Worm (Caenorhabditis elegans) whole organism, early embryonic: Measurements from ENCODE around the gene klf-2.

Experiments used
- B0310.2 ChIP-seq: sonication (generic microtip); optimal IDR thresholded peaks from 2 replicates; lab custom pipeline; 2016; ENCODE audit warnings: mild to moderate bottlenecking, missing genetic modification characterization, missing compliant biosample characterization
- ama-1 ChIP-seq: fragments of 150-350 bp; optimal IDR thresholded peaks from 2 replicates; lab custom pipeline; 2014
- ceh-36 ChIP-seq: sonication (generic microtip); optimal IDR thresholded peaks from 2 replicates; lab custom pipeline; 2016; ENCODE audit warnings: missing genetic modification characterization, inconsistent platforms, missing compliant biosample characterization
- flt-1 ChIP-seq: fragments of 200-800 bp; sonication (Bioruptor generic); IDR thresholded peaks from 2 replicates; pipeline ENCODE4 v1.3.6; 2022; ENCODE audit warnings: missing genetic modification characterization, missing compliant biosample characterization
- hmbx-1 ChIP-seq: sonication (generic microtip); optimal IDR thresholded peaks from 2 replicates; lab custom pipeline; 2016; ENCODE audit warnings: mild to moderate bottlenecking, missing genetic modification characterization, missing compliant biosample characterization
- hmg-4 ChIP-seq: fragments of 200-800 bp; sonication (Bioruptor generic); optimal IDR thresholded peaks from 2 replicates; lab custom pipeline; 2018; ENCODE audit warnings: mild to moderate bottlenecking, missing genetic modification characterization, missing compliant biosample characterization
- hnd-1 ChIP-seq: sonication (generic microtip); optimal IDR thresholded peaks from 2 replicates; lab custom pipeline; 2016; ENCODE audit warnings: missing genetic modification characterization, missing compliant biosample characterization
- sea-1 ChIP-seq: fragments of 200-800 bp; sonication (Bioruptor generic); conservative IDR thresholded peaks from 2 replicates; pipeline ENCODE4 v1.3.6; 2022; ENCODE audit warnings: missing genetic modification characterization, missing compliant biosample characterization
- tbx-11 ChIP-seq: fragments of 200-800 bp; sonication (Bioruptor generic); IDR thresholded peaks from 2 replicates; pipeline ENCODE4 v1.3.6; 2022; ENCODE audit warnings: missing genetic modification characterization, missing compliant biosample characterization

- TF ChIP-seq ama-1 (no peak), hnd-1 (no peak), tbx-11 (GFP tag; lab: Robert Waterston, UW) (no peak), flt-1 (GFP tag; lab: Robert Waterston, UW) (no peak), B0310.2 (tag; lab: Kevin White, UChicago) (no peak), hmg-4 (GFP tag; lab: Kevin White, UChicago) (no peak), hmbx-1 (tag; lab: Kevin White, UChicago) (no peak), sea-1 (GFP tag; lab: Robert Waterston, UW) (no peak), ceh-36 (tag; lab: Kevin White, UChicago) (no peak)
These were observed 25.2 kb downstream of the klf-2 start for ce11 chrV:20710642-20711041.
